Worm (Caenorhabditis elegans) whole organism, young adult: ENCODE results near the gene Y17G7B.18.

Source experiments
- C06A6.2 ChIP-seq: fragments of 200-800 bp; sonication (Bioruptor generic); conservative IDR thresholded peaks from 2 replicates; pipeline ENCODE4 v1.3.6; 2022; ENCODE audit warnings: missing genetic modification characterization, missing compliant biosample characterization
- C17E4.6 ChIP-seq: fragments of 200-800 bp; sonication (Bioruptor generic); IDR thresholded peaks from 2 replicates; pipeline ENCODE4 v1.3.6; 2022; ENCODE audit warnings: missing genetic modification reagents, missing genetic modification characterization, missing compliant biosample characterization
- F22D6.2 ChIP-seq: sonication (generic microtip); optimal IDR thresholded peaks from 2 replicates; lab custom pipeline; 2016; ENCODE audit warnings: mild to moderate bottlenecking, missing genetic modification characterization, missing compliant biosample characterization
- F33H1.4 ChIP-seq: fragments of 200-800 bp; sonication (Bioruptor generic); IDR thresholded peaks from 2 replicates; pipeline ENCODE4 v1.3.6; 2022; ENCODE audit warnings: missing genetic modification reagents, missing genetic modification characterization, missing compliant biosample characterization
- F37B4.10 ChIP-seq: fragments of 200-800 bp; sonication (Bioruptor generic); IDR thresholded peaks from 2 replicates; pipeline ENCODE4 v1.3.6; 2022; ENCODE audit warnings: missing genetic modification characterization, missing compliant biosample characterization
- F55B11.4 ChIP-seq: sonication (generic microtip); optimal IDR thresholded peaks from 2 replicates; lab custom pipeline; 2016; ENCODE audit warnings: missing compliant biosample characterization, missing genetic modification characterization, borderline replicate concordance; ENCODE audit not compliant: insufficient read depth
- F57A8.1 ChIP-seq: fragments of 200-800 bp; sonication (Bioruptor generic); optimal IDR thresholded peaks from 2 replicates; lab custom pipeline; 2018; ENCODE audit warnings: mild to moderate bottlenecking, missing genetic modification characterization, moderate library complexity, missing compliant biosample characterization
- F57C9.4 ChIP-seq: sonication (generic microtip); optimal IDR thresholded peaks from 2 replicates; lab custom pipeline; 2017; ENCODE audit warnings: mild to moderate bottlenecking, missing genetic modification characterization, missing compliant biosample characterization
- K11D2.4 ChIP-seq: fragments of 200-800 bp; sonication (Bioruptor generic); IDR thresholded peaks from 2 replicates; pipeline ENCODE4 v1.3.6; 2022; ENCODE audit warnings: missing genetic modification reagents, missing genetic modification characterization, missing compliant biosample characterization
- T07F8.4 ChIP-seq: sonication (generic microtip); optimal IDR thresholded peaks from 2 replicates; lab custom pipeline; 2016; ENCODE audit warnings: mild to moderate bottlenecking, missing genetic modification characterization, moderate library complexity, missing compliant biosample characterization
- Y56A3A.18 ChIP-seq: fragments of 200-800 bp; sonication (Bioruptor generic); IDR thresholded peaks from 2 replicates; pipeline ENCODE4 v1.3.6; 2022; ENCODE audit warnings: missing genetic modification reagents, missing genetic modification characterization, missing compliant biosample characterization
- Y67H2A.10 ChIP-seq: fragments of 200-800 bp; sonication (Bioruptor generic); conservative IDR thresholded peaks from 2 replicates; pipeline ENCODE4 v1.3.6; 2022; ENCODE audit warnings: missing genetic modification reagents, missing genetic modification characterization, missing compliant biosample characterization
- atf-7 ChIP-seq: sonication (generic microtip); optimal IDR thresholded peaks from 2 replicates; lab custom pipeline; 2017; ENCODE audit warnings: mild to moderate bottlenecking, missing genetic modification characterization, missing compliant biosample characterization
- attf-5 ChIP-seq: fragments of 200-800 bp; sonication (Bioruptor generic); optimal IDR thresholded peaks from 2 replicates; lab custom pipeline; 2018; ENCODE audit warnings: mild to moderate bottlenecking, missing genetic modification characterization, missing compliant biosample characterization
- ceh-100 ChIP-seq: fragments of 200-800 bp; sonication (Bioruptor generic); IDR thresholded peaks from 2 replicates; pipeline ENCODE4 v1.3.6; 2022; ENCODE audit warnings: missing genetic modification reagents, missing genetic modification characterization, missing compliant biosample characterization
- ceh-27 ChIP-seq: fragments of 200-800 bp; sonication (Bioruptor generic); optimal IDR thresholded peaks from 2 replicates; lab custom pipeline; 2018; ENCODE audit warnings: mild to moderate bottlenecking, missing genetic modification characterization, moderate library complexity, missing compliant biosample characterization
- ceh-40 ChIP-seq: fragments of 200-800 bp; sonication (Bioruptor generic); IDR thresholded peaks from 2 replicates; pipeline ENCODE4 v1.3.6; 2022; ENCODE audit warnings: missing genetic modification characterization, missing compliant biosample characterization
- ceh-58 ChIP-seq: fragments of 200-800 bp; sonication (Bioruptor generic); IDR thresholded peaks from 2 replicates; pipeline ENCODE4 v1.3.6; 2022; ENCODE audit warnings: missing genetic modification characterization, missing compliant biosample characterization
- chd-7 ChIP-seq: sonication (generic microtip); optimal IDR thresholded peaks from 2 replicates; lab custom pipeline; 2016; ENCODE audit warnings: mild to moderate bottlenecking, missing genetic modification characterization, moderate library complexity, missing compliant biosample characterization
- dox-1 ChIP-seq: fragments of 200-800 bp; sonication (Bioruptor generic); IDR thresholded peaks from 2 replicates; pipeline ENCODE4 v1.3.6; 2022; ENCODE audit warnings: missing genetic modification reagents, missing genetic modification characterization, missing compliant biosample characterization
- dpff-1 ChIP-seq: sonication (generic microtip); optimal IDR thresholded peaks from 2 replicates; lab custom pipeline; 2017; ENCODE audit warnings: mild to moderate bottlenecking, missing genetic modification characterization, missing compliant biosample characterization
- egl-44 ChIP-seq: fragments of 200-800 bp; sonication (Bioruptor generic); IDR thresholded peaks from 2 replicates; pipeline ENCODE4 v1.3.6; 2022; ENCODE audit warnings: missing genetic modification reagents, missing genetic modification characterization, missing compliant biosample characterization
- ekl-4 ChIP-seq: fragments of 200-800 bp; sonication (Bioruptor generic); IDR thresholded peaks from 2 replicates; pipeline ENCODE4 v1.3.6; 2022; ENCODE audit warnings: missing genetic modification reagents, missing genetic modification characterization, missing compliant biosample characterization
- gei-17 ChIP-seq: fragments of 200-800 bp; sonication (Bioruptor generic); optimal IDR thresholded peaks from 2 replicates; lab custom pipeline; 2018; ENCODE audit warnings: mild to moderate bottlenecking, missing genetic modification characterization, missing compliant biosample characterization
- him-1 ChIP-seq: sonication (generic microtip); optimal IDR thresholded peaks from 2 replicates; lab custom pipeline; 2016; ENCODE audit warnings: missing genotype, missing genetic modification reagents, missing genetic modification characterization, missing compliant biosample characterization
- hmg-20 ChIP-seq: fragments of 200-800 bp; sonication (Bioruptor generic); IDR thresholded peaks from 2 replicates; pipeline ENCODE4 v1.3.6; 2022; ENCODE audit warnings: missing genetic modification reagents, missing genetic modification characterization, missing compliant biosample characterization
- lag-1 ChIP-seq: fragments of 200-800 bp; sonication (Bioruptor generic); IDR thresholded peaks from 2 replicates; pipeline ENCODE4 v1.3.6; 2022; ENCODE audit warnings: missing genetic modification reagents, missing genetic modification characterization, missing compliant biosample characterization
- let-607 ChIP-seq, 2 experiments: fragments of 200-800 bp in 1 of 2; sonication (Bioruptor generic) in 1 of 2; sonication (generic microtip) in 1 of 2; optimal IDR thresholded peaks; 2 replicates each; lab custom pipeline; 2016 to 2018; ENCODE audit warnings: mild to moderate bottlenecking in 2 of 2, missing compliant biosample characterization in 2 of 2, missing genetic modification characterization in 2 of 2, moderate library complexity in 2 of 2, missing genotype in 1 of 2
- lin-35 ChIP-seq, 3 experiments: fragments of 150-350 bp in 2 of 3; sonication (generic microtip) in 1 of 3; optimal IDR thresholded peaks; 2 replicates each; lab custom pipeline; 2014 to 2018; ENCODE audit warnings: missing biosample characterization in 3 of 3, missing genetic modification characterization in 3 of 3, missing genetic modification reagents in 3 of 3
- lin-40 ChIP-seq: sonication (generic microtip); optimal IDR thresholded peaks from 2 replicates; lab custom pipeline; 2016; ENCODE audit warnings: missing genetic modification characterization, mild to moderate bottlenecking, missing compliant biosample characterization, missing genotype, missing genetic modification reagents
- lir-1 ChIP-seq: fragments of 200-800 bp; sonication (Bioruptor generic); conservative IDR thresholded peaks from 2 replicates; pipeline ENCODE4 v1.3.6; 2022; ENCODE audit warnings: missing genetic modification reagents, missing genetic modification characterization, missing compliant biosample characterization
- madf-8 ChIP-seq: fragments of 200-800 bp; sonication (Bioruptor generic); conservative IDR thresholded peaks from 2 replicates; pipeline ENCODE4 v1.3.6; 2022; ENCODE audit warnings: missing genetic modification reagents, missing genetic modification characterization, missing compliant biosample characterization
- mcd-1 ChIP-seq: fragments of 200-800 bp; sonication (Bioruptor generic); IDR thresholded peaks from 2 replicates; pipeline ENCODE4 v1.3.6; 2022; ENCODE audit warnings: missing genetic modification reagents, missing genetic modification characterization, missing compliant biosample characterization
- mel-28 ChIP-seq: sonication (generic microtip); optimal IDR thresholded peaks from 2 replicates; lab custom pipeline; 2016; ENCODE audit warnings: borderline replicate concordance, mild to moderate bottlenecking, missing genetic modification characterization, missing compliant biosample characterization
- nfya-1 ChIP-seq: sonication (generic microtip); optimal IDR thresholded peaks from 2 replicates; lab custom pipeline; 2017; ENCODE audit warnings: antibody characterized with exemption, missing compliant biosample characterization, missing genetic modification characterization, borderline replicate concordance; ENCODE audit not compliant: insufficient read depth
- nhr-80 ChIP-seq: sonication (generic microtip); optimal IDR thresholded peaks from 2 replicates; lab custom pipeline; 2016; ENCODE audit warnings: missing genetic modification characterization, missing compliant biosample characterization
- pbrm-1 ChIP-seq: fragments of 200-800 bp; sonication (Bioruptor generic); IDR thresholded peaks from 2 replicates; pipeline ENCODE4 v1.3.6; 2022; ENCODE audit warnings: missing genetic modification reagents, missing genetic modification characterization, missing compliant biosample characterization
- rcor-1 ChIP-seq: fragments of 200-800 bp; sonication (Bioruptor generic); IDR thresholded peaks from 2 replicates; pipeline ENCODE4 v1.3.6; 2022; ENCODE audit warnings: missing genetic modification reagents, missing genetic modification characterization, missing compliant biosample characterization
- rec-8 ChIP-seq, 2 experiments: sonication (generic microtip); optimal IDR thresholded peaks; 2 replicates each; lab custom pipeline; 2016; ENCODE audit warnings: mild to moderate bottlenecking in 2 of 2, missing genetic modification characterization in 2 of 2, missing genetic modification reagents in 2 of 2, missing genotype in 2 of 2, missing biosample characterization in 1 of 2, missing compliant biosample characterization in 1 of 2, moderate library complexity in 1 of 2
- repo-1 ChIP-seq: sonication (generic microtip); optimal IDR thresholded peaks from 2 replicates; lab custom pipeline; 2017; ENCODE audit warnings: mild to moderate bottlenecking, missing genetic modification characterization, missing compliant biosample characterization
- somi-1 ChIP-seq: fragments of 200-800 bp; sonication (Bioruptor generic); optimal IDR thresholded peaks from 2 replicates; lab custom pipeline; 2018; ENCODE audit warnings: mild to moderate bottlenecking, missing genetic modification characterization, missing compliant biosample characterization
- sptf-2 ChIP-seq: fragments of 200-800 bp; sonication (Bioruptor generic); optimal IDR thresholded peaks from 2 replicates; lab custom pipeline; 2018; ENCODE audit warnings: mild to moderate bottlenecking, missing genetic modification characterization, missing compliant biosample characterization
- tbx-9 ChIP-seq: sonication (generic microtip); optimal IDR thresholded peaks from 2 replicates; lab custom pipeline; 2016; ENCODE audit warnings: borderline replicate concordance, missing genetic modification characterization, inconsistent platforms, missing compliant biosample characterization
- tlf-1 ChIP-seq: fragments of 200-800 bp; sonication (Bioruptor generic); optimal IDR thresholded peaks from 2 replicates; lab custom pipeline; 2018; ENCODE audit warnings: mild to moderate bottlenecking, missing genetic modification characterization, missing compliant biosample characterization
- unc-130 ChIP-seq: sonication (generic microtip); optimal IDR thresholded peaks from 2 replicates; lab custom pipeline; 2016; ENCODE audit warnings: missing genetic modification reagents, missing genetic modification characterization, missing compliant biosample characterization
- ztf-26 ChIP-seq: sonication (generic microtip); optimal IDR thresholded peaks from 2 replicates; lab custom pipeline; 2017; ENCODE audit warnings: missing genetic modification characterization, missing compliant biosample characterization
- ztf-28 ChIP-seq: fragments of 200-800 bp; sonication (Bioruptor generic); IDR thresholded peaks from 2 replicates; pipeline ENCODE4 v1.3.6; 2022; ENCODE audit warnings: missing genetic modification reagents, missing genetic modification characterization, missing compliant biosample characterization
- ztf-6 ChIP-seq: fragments of 200-800 bp; sonication (Bioruptor generic); IDR thresholded peaks from 2 replicates; pipeline ENCODE4 v1.3.6; 2022; ENCODE audit warnings: missing genetic modification reagents, missing genetic modification characterization, missing compliant biosample characterization

The Y17G7B.18 gene

DNA sequence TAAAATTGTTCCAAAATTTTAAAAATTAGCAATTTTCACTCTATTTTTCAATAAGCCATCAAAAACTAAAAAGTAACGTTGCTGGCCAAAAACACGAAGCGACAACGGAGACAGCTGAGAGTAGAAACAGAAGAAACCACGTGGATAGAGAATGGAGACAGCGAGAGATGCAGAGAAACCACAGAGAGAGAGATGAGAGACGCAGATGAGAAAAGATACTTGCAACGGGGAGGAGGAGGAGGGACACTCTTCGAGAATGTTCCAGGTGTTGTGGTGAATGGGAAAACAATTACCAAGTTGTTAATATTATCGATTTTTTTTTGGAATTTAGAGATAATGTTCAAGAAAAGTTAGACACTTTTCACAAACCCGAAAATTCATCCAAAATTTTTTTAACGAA lies 5.3 kb downstream of the Y17G7B.18 start (continued):
- TF ChIP-seq ztf-28 (GFP tag; lab: Robert Waterston, UW) (no peak), him-1 (no peak), lin-40 (peak; percentile 96), let-607 (tag; optimal IDR thresholded peaks at IDR 0.05; lab: Kevin White, UChicago) (peak; percentile 79 to 92), rec-8 (tag; optimal IDR thresholded peaks at IDR 0.05; lab: Kevin White, UChicago) (no peak), dpff-1 (tag; lab: Kevin White, UChicago) (no peak), F57C9.4 (tag; lab: Kevin White, UChicago) (no peak), hmg-20 (GFP tag; lab: Robert Waterston, UW) (no peak), lin-35 (GFP tag; optimal IDR thresholded peaks at IDR 0.05; lab: Kevin White, UChicago) (peak in 1 of 3 experiments; percentile 82), F55B11.4 (tag; lab: Kevin White, UChicago) (no peak), gei-17 (GFP tag; lab: Kevin White, UChicago) (peak; percentile 57), F57A8.1 (GFP tag; lab: Kevin White, UChicago) (no peak), attf-5 (GFP tag; lab: Kevin White, UChicago) (peak; percentile 94), C17E4.6 (GFP tag; lab: Robert Waterston, UW) (0 out of 2 replicates have a peak, but pooled peaks have one; percentile 16), unc-130 (GFP tag; lab: Kevin White, UChicago) (no peak), K11D2.4 (GFP tag; lab: Robert Waterston, UW) (peak; percentile 93), T07F8.4 (tag; lab: Kevin White, UChicago) (peak; percentile 8), F37B4.10 (GFP tag; lab: Robert Waterston, UW) (no peak), chd-7 (tag; lab: Kevin White, UChicago) (peak; percentile 84), somi-1 (peak; percentile 88), dox-1 (no peak; the same call in 1 of the 2 replicates), ekl-4 (GFP tag; lab: Robert Waterston, UW) (peak; percentile 95), ceh-40 (no peak), F22D6.2 (tag; lab: Kevin White, UChicago) (peak; percentile 77), Y67H2A.10 (GFP tag; lab: Robert Waterston, UW) (peak; percentile 88), egl-44 (GFP tag; lab: Robert Waterston, UW) (no peak), ztf-26 (peak; percentile 91), ceh-100 (GFP tag; lab: Robert Waterston, UW) (peak; percentile 64), F33H1.4 (GFP tag; lab: Robert Waterston, UW) (peak; percentile 33; the same call in 1 of the 2 replicates), ceh-58 (GFP tag; lab: Robert Waterston, UW) (no peak), tlf-1 (GFP tag; lab: Kevin White, UChicago) (peak; percentile 78), rcor-1 (GFP tag; lab: Robert Waterston, UW) (peak; percentile 69), nfya-1 (tag; lab: Kevin White, UChicago) (no peak), madf-8 (GFP tag; lab: Robert Waterston, UW) (no peak), ztf-6 (GFP tag; lab: Robert Waterston, UW) (no peak), atf-7 (tag; lab: Kevin White, UChicago) (peak; percentile 88), nhr-80 (peak; percentile 42), ceh-27 (peak; percentile 90), sptf-2 (GFP tag; lab: Kevin White, UChicago) (no peak), mel-28 (tag; lab: Kevin White, UChicago) (peak; percentile 50), pbrm-1 (GFP tag; lab: Robert Waterston, UW) (peak; percentile 94), mcd-1 (peak; percentile 89), Y56A3A.18 (GFP tag; lab: Robert Waterston, UW) (peak; percentile 30; the same call in 1 of the 2 replicates), lir-1 (peak; percentile 70; the same call in 1 of the 2 replicates), lag-1 (GFP tag; lab: Robert Waterston, UW) (no peak), tbx-9 (tag; lab: Kevin White, UChicago) (no peak), repo-1 (tag; lab: Kevin White, UChicago) (peak; percentile 70), C06A6.2 (peak; percentile 87)
